Worm (Caenorhabditis elegans) whole organism, midembryonic: Measurements from ENCODE around the gene C12D5.4.
"Not testable (repeated sequence)": the region's sequence is repeated elsewhere in the genome, so short reads cannot be mapped to it uniquely, and the experiment has no call there.

ENCODE experiments used
- T22C8.4 ChIP-seq: fragments of 200-800 bp; sonication (Bioruptor generic); IDR thresholded peaks from 2 replicates; pipeline ENCODE4 v1.3.6; 2022; ENCODE audit warnings: missing genetic modification characterization, missing compliant biosample characterization
- cog-1 ChIP-seq: sonication (generic microtip); optimal IDR thresholded peaks from 2 replicates; lab custom pipeline; 2016; ENCODE audit warnings: missing genetic modification characterization, missing compliant biosample characterization
- flt-1 ChIP-seq: fragments of 200-800 bp; sonication (Bioruptor generic); IDR thresholded peaks from 2 replicates; pipeline ENCODE4 v1.3.6; 2022; ENCODE audit warnings: missing genetic modification characterization, missing compliant biosample characterization
- klf-2 ChIP-seq: fragments of 200-800 bp; sonication (Bioruptor generic); conservative IDR thresholded peaks from 2 replicates; pipeline ENCODE4 v1.3.6; 2022; ENCODE audit warnings: missing genetic modification reagents, missing genetic modification characterization, missing compliant biosample characterization
- med-1 ChIP-seq: sonication (generic microtip); optimal IDR thresholded peaks from 2 replicates; lab custom pipeline; 2017; ENCODE audit warnings: missing genetic modification characterization, mild to moderate bottlenecking, missing compliant biosample characterization, antibody characterized with exemption, missing genetic modification reagents; ENCODE audit not compliant: insufficient read depth
- ref-1 ChIP-seq: fragments of 200-800 bp; sonication (Bioruptor generic); conservative IDR thresholded peaks from 2 replicates; pipeline ENCODE4 v1.3.6; 2022; ENCODE audit warnings: missing genetic modification reagents, missing genetic modification characterization, missing compliant biosample characterization
- tab-1 ChIP-seq: fragments of 200-800 bp; sonication (Bioruptor generic); IDR thresholded peaks from 2 replicates; pipeline ENCODE4 v1.3.6; 2022; ENCODE audit warnings: missing genetic modification characterization, missing compliant biosample characterization
- ztf-23 ChIP-seq: fragments of 200-800 bp; sonication (Bioruptor generic); IDR thresholded peaks from 2 replicates; pipeline ENCODE4 v1.3.6; 2022; ENCODE audit warnings: missing genetic modification reagents, missing genetic modification characterization, missing compliant biosample characterization
- ztf-29 ChIP-seq: fragments of 200-800 bp; sonication (Bioruptor generic); IDR thresholded peaks from 2 replicates; pipeline ENCODE4 v1.3.6; 2022; ENCODE audit warnings: missing genetic modification reagents, missing genetic modification characterization, missing compliant biosample characterization

Gene C12D5.4

DNA sequence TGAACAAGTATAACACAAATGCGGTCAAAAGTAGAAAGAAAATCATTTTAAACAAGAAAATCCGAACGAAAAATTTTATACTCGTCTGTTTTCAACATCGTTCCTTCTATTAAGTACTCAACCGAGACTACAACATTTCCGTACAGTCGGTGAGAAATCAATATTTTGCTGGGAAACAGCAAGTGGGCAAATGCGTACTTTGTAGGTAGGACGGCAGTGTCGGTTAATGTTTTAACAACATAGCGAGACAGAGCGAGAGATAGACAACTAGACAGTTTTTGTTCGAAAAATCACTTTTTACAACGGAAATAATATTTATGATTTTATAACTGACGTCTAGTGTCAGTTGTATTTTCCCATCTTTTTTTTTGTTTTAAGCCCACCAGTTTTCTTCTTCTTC lies 9.0 kb downstream of the C12D5.4 start, which contains the start of gene cyp-33A1:
TSS of gene cyp-33A1 (minus strand) at position 72 of the 400 bp plus-strand sequence.
- no peak for TF ChIP-seq ref-1
- TF ChIP-seq T22C8.4 (GFP tag; lab: Robert Waterston, UW), result no peak
- no peak for TF ChIP-seq cog-1 (tag; lab: Kevin White, UChicago)
- TF ChIP-seq tab-1 (GFP tag; lab: Robert Waterston, UW), result no peak
- TF ChIP-seq ztf-23 (GFP tag; lab: Robert Waterston, UW), result no peak
- no peak for TF ChIP-seq ztf-29
- TF ChIP-seq med-1, result no peak

- TF ChIP-seq ref-1 (no peak), T22C8.4 (GFP tag; lab: Robert Waterston, UW) (no peak), flt-1 (GFP tag; lab: Robert Waterston, UW) (no peak), klf-2 (GFP tag; lab: Robert Waterston, UW) (no peak), cog-1 (tag; lab: Kevin White, UChicago) (no peak), tab-1 (GFP tag; lab: Robert Waterston, UW) (no peak), med-1 (no peak), ztf-23 (GFP tag; lab: Robert Waterston, UW) (no peak), ztf-29 (no peak)
These were observed 11.7 kb downstream of the C12D5.4 start, which contains the start of gene sre-11 for ce11 chrV:7683907-7684655. sre-11 (minus strand) TSS chrV:7683957.

- TF ChIP-seq cog-1 (tag; lab: Kevin White, UChicago), result no peak
- no peak for TF ChIP-seq ref-1
- TF ChIP-seq tab-1 (GFP tag; lab: Robert Waterston, UW), result no peak
- no peak for TF ChIP-seq med-1
These were observed 13.8 kb downstream of the C12D5.4 start, which contains the start of the genes nhr-94 and nhr-152 for ce11 chrV:7686189-7686588. nhr-94 (minus strand) TSS chrV:7686335. nhr-152 (plus strand) TSS chrV:7686350.

- TF ChIP-seq tab-1 (GFP tag; lab: Robert Waterston, UW) (no peak), med-1 (no peak), ztf-29 (no peak), ztf-23 (GFP tag; lab: Robert Waterston, UW) (no peak), ref-1 (no peak), flt-1 (GFP tag; lab: Robert Waterston, UW) (no peak), T22C8.4 (GFP tag; lab: Robert Waterston, UW) (no peak), klf-2 (GFP tag; lab: Robert Waterston, UW) (no peak), cog-1 (tag; lab: Kevin White, UChicago) (no peak)
These were observed 17.5 kb downstream of the C12D5.4 start, which contains the start of gene C12D5.9 for ce11 chrV:7689888-7690287. C12D5.9 (minus strand) TSS chrV:7689988.

DNA sequence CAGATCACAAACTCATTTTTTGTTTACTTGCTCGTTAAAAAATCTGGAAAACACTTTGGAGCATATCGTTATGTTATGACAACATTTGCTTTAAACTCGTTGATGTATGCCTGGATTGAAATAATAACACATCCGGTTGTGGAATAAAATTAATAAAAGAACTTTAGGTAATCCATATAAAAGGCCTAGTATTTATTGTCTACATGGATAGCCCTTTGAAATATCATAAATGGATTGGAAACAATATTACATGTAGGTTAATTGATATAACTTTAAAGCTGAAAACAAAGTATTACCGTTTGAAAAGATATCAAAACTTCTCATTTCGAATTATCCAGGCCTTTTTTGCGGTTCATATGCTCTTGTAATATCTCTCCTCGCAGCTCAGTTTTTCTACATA lies 18.3 kb downstream of the C12D5.4 start:
- TF ChIP-seq T22C8.4 (GFP tag; lab: Robert Waterston, UW), result no peak

DNA sequence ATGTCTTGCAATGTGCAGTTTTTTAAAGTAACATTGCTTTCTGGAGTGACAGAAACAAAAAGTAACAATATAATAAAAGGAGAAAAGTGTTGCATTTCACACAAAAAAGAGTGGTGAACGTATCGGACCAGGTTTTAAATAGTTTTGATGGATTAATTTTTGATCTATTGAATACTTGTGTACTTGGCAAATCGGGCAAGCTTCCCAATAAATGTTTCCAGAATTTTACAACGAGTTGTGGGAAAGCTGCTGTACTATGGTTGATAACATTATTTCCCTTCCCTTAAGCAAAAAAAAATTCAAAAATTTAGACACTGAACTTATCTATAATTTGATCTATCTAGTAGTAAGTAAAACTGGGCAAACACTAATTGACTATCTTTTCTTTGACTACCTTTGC lies 21.0 kb downstream of the C12D5.4 start, which contains the start of gene C12D5.10:
TSS of gene C12D5.10 (minus strand) at position 101 of the 400 bp plus-strand sequence.
- no peak for TF ChIP-seq ztf-23 (GFP tag; lab: Robert Waterston, UW)
- TF ChIP-seq ztf-29, result no peak
- no peak for TF ChIP-seq med-1
- TF ChIP-seq cog-1 (tag; lab: Kevin White, UChicago), result no peak
- no peak for TF ChIP-seq ref-1
- no peak for TF ChIP-seq flt-1 (GFP tag; lab: Robert Waterston, UW)
- no peak for TF ChIP-seq klf-2 (GFP tag; lab: Robert Waterston, UW)
- TF ChIP-seq T22C8.4 (GFP tag; lab: Robert Waterston, UW), result no peak
- TF ChIP-seq tab-1 (GFP tag; lab: Robert Waterston, UW), result no peak

- TF ChIP-seq ztf-23 (GFP tag; lab: Robert Waterston, UW) (no peak), ztf-29 (no peak), med-1 (no peak), klf-2 (GFP tag; lab: Robert Waterston, UW) (no peak), ref-1 (no peak), cog-1 (tag; lab: Kevin White, UChicago) (no peak), T22C8.4 (GFP tag; lab: Robert Waterston, UW) (no peak), flt-1 (GFP tag; lab: Robert Waterston, UW) (no peak), tab-1 (GFP tag; lab: Robert Waterston, UW) (no peak)
These were observed 24.5 kb downstream of the C12D5.4 start, which contains the start of gene ZK105.3 for ce11 chrV:7696842-7697241. ZK105.3 (plus strand) TSS chrV:7697142.

DNA sequence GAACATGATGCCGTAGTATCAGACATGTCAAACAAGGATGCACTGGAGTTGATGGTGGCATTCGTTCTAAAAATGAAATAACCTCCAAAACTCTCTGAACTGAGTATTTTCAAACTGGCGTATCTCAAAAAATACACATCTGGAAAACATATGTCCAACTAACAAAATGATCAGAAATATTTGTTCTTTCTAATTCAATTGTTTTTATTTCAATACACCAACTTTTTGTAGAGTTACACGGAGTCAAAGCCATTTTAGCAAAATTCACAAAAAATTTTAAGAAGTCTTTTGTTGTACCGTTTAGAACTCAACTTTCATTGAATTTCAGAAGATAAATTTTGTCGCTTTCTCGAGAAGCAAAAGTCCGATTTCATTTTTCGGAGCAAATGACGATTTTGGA lies 31.2 kb downstream of the C12D5.4 start, which contains the start of gene srsx-40:
TSS of gene srsx-40 (minus strand) at position 101 of the 400 bp plus-strand sequence.
- TF ChIP-seq T22C8.4 (GFP tag; lab: Robert Waterston, UW); ztf-29; flt-1 (GFP tag; lab: Robert Waterston, UW): not testable (repeated sequence)

- no peak for TF ChIP-seq ztf-23 (GFP tag; lab: Robert Waterston, UW)
- no peak for TF ChIP-seq ztf-29
- no peak for TF ChIP-seq tab-1 (GFP tag; lab: Robert Waterston, UW)
- no peak for TF ChIP-seq klf-2 (GFP tag; lab: Robert Waterston, UW)
- no peak for TF ChIP-seq ref-1
- no peak for TF ChIP-seq cog-1 (tag; lab: Kevin White, UChicago)
- no peak for TF ChIP-seq med-1
- no peak for TF ChIP-seq T22C8.4 (GFP tag; lab: Robert Waterston, UW)
These were observed 33.0 kb downstream of the C12D5.4 start, which contains the start of gene srw-3 for ce11 chrV:7705316-7705715. srw-3 (plus strand) TSS chrV:7705616.

DNA sequence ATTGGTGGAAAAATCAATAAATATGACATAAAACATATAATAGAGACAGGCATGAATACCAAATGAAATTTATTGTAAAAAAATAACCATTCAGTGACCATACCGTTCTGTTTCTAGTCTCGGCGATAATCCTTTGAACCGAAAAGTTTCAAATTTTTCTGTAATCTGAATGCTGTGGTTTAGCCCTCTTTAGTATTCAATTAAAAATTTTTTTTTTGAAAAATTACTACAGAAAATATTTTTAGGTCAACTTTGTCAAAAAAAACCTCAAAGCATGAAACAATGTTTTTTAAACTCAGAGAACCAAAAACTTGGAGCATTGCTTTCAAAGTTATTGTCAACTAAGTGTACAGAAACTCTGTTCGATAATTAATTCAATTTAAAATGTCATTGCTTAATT lies 36.2 kb downstream of the C12D5.4 start, which contains the start of gene ZK105.11:
TSS of gene ZK105.11 (minus strand) at position 101 of the 400 bp plus-strand sequence.
- TF ChIP-seq tab-1 (GFP tag; lab: Robert Waterston, UW) (no peak), T22C8.4 (GFP tag; lab: Robert Waterston, UW) (no peak), klf-2 (GFP tag; lab: Robert Waterston, UW) (no peak), med-1 (no peak), flt-1 (GFP tag; lab: Robert Waterston, UW) (no peak), cog-1 (tag; lab: Kevin White, UChicago) (no peak)
